Worm (Caenorhabditis elegans): Measurements from ENCODE around the gene C35A5.11.

The C35A5.11 gene

ce11 chrV:10532725-10533124 is 29.8 kb upstream of the C35A5.11 start, which contains the start of gene txt-10:
Gene txt-10 (minus strand): TSS chrV:10532825.
- TF ChIP-seq med-1 (GFP tag; optimal IDR thresholded peaks at IDR 0.05; ENCODE audit: insufficient read depth), result no peak
- no peak for TF ChIP-seq flt-1 (GFP tag; IDR thresholded peaks at IDR 0.05)
- TF ChIP-seq T22C8.4 (GFP tag; IDR thresholded peaks at IDR 0.05), result no peak
- TF ChIP-seq klf-2 (GFP tag; conservative IDR thresholded peaks at IDR 0.05), result no peak
- TF ChIP-seq tab-1 (GFP tag; IDR thresholded peaks at IDR 0.05), result no peak
- no peak for TF ChIP-seq ztf-23 (GFP tag; IDR thresholded peaks at IDR 0.05)
- no peak for TF ChIP-seq ztf-29 (GFP tag; IDR thresholded peaks at IDR 0.05)
- TF ChIP-seq cog-1 (tag; optimal IDR thresholded peaks at IDR 0.05), result no peak
- no peak for TF ChIP-seq ref-1 (GFP tag; conservative IDR thresholded peaks at IDR 0.05)

DNA sequence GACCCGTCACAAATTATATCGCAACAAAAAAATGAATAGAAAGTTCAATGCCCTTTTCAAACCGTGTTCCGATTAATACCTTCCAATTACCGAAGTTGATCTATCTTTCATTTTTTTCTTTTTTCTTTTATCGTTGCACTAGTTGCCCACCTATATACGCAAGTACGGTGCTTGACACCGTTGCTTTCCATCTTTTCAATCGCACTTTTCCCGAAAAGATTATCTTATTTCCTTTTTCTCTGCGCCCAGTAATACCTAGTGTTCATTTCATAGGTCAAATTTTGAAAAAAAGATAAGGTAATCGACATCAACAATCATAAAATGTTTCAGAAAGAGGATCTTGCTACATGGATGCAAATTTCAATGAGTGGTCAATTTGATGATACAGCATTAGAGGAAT is 26.7 kb upstream of the C35A5.11 start:
- TF ChIP-seq ztf-29 (GFP tag; IDR thresholded peaks at IDR 0.05) (no peak), ztf-23 (GFP tag; IDR thresholded peaks at IDR 0.05) (no peak), flt-1 (GFP tag; IDR thresholded peaks at IDR 0.05) (no peak), tab-1 (GFP tag; IDR thresholded peaks at IDR 0.05) (no peak), klf-2 (GFP tag; conservative IDR thresholded peaks at IDR 0.05) (no peak), T22C8.4 (GFP tag; IDR thresholded peaks at IDR 0.05) (no peak), ref-1 (GFP tag; conservative IDR thresholded peaks at IDR 0.05) (no peak), cog-1 (tag; optimal IDR thresholded peaks at IDR 0.05) (no peak), med-1 (GFP tag; optimal IDR thresholded peaks at IDR 0.05; ENCODE audit: insufficient read depth) (no peak)

- TF ChIP-seq flt-1 (GFP tag; IDR thresholded peaks at IDR 0.05), result no peak
- no peak for TF ChIP-seq klf-2 (GFP tag; conservative IDR thresholded peaks at IDR 0.05)
- no peak for TF ChIP-seq ztf-29 (GFP tag; IDR thresholded peaks at IDR 0.05)
- no peak for TF ChIP-seq cog-1 (tag; optimal IDR thresholded peaks at IDR 0.05)
- TF ChIP-seq tab-1 (GFP tag; IDR thresholded peaks at IDR 0.05), result no peak
- TF ChIP-seq T22C8.4 (GFP tag; IDR thresholded peaks at IDR 0.05), result no peak
- no peak for TF ChIP-seq ref-1 (GFP tag; conservative IDR thresholded peaks at IDR 0.05)
- TF ChIP-seq med-1 (GFP tag; optimal IDR thresholded peaks at IDR 0.05; ENCODE audit: insufficient read depth), result no peak
- no peak for TF ChIP-seq ztf-23 (GFP tag; IDR thresholded peaks at IDR 0.05)
Observed at ce11 chrV:10528500-10528899, 25.6 kb upstream of the C35A5.11 start, which contains the start of gene F25D1.3. Gene F25D1.3 (plus strand): TSS chrV:10528724.

- TF ChIP-seq ztf-23 (GFP tag; IDR thresholded peaks at IDR 0.05) (no peak), cog-1 (tag; optimal IDR thresholded peaks at IDR 0.05) (peak; percentile 3), klf-2 (GFP tag; conservative IDR thresholded peaks at IDR 0.05) (0 out of 2 replicates have a peak, but pooled peaks have one; percentile 27), flt-1 (GFP tag; IDR thresholded peaks at IDR 0.05) (peak; percentile 79; the same call in 1 of the 2 replicates)
Observed at ce11 chrV:10525902-10526301, 23.0 kb upstream of the C35A5.11 start, which contains the start of the genes C35A5.8 and hda-11. Gene C35A5.8 (minus strand): TSS chrV:10525908. Gene hda-11 (plus strand): TSS chrV:10526184.

DNA sequence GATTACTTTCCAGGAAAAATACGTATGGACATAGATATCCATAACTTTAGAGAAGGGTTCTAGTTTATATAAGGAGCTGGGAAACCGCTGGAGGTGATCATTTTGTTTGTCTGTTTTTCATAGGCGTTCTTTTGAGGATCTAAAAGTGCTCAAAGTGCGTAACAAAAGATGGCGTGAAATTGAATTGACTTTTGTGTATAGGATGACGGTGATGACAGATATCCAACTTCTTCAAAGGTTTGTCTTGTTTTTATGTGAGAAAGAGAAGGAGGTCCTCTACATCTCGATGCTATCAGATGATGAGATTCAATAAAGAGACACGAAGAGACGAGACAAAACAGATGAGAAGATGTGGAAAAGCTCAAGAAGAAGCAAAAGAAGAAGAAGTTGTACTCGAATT is 13.8 kb upstream of the C35A5.11 start:
- TF ChIP-seq ztf-29 (GFP tag; IDR thresholded peaks at IDR 0.05) (no peak), T22C8.4 (GFP tag; IDR thresholded peaks at IDR 0.05) (no peak), ref-1 (GFP tag; conservative IDR thresholded peaks at IDR 0.05) (no peak), flt-1 (GFP tag; IDR thresholded peaks at IDR 0.05) (no peak), klf-2 (GFP tag; conservative IDR thresholded peaks at IDR 0.05) (no peak), med-1 (GFP tag; optimal IDR thresholded peaks at IDR 0.05; ENCODE audit: insufficient read depth) (no peak), ztf-23 (GFP tag; IDR thresholded peaks at IDR 0.05) (no peak), cog-1 (tag; optimal IDR thresholded peaks at IDR 0.05) (no peak), tab-1 (GFP tag; IDR thresholded peaks at IDR 0.05) (no peak)

- TF ChIP-seq tab-1 (GFP tag; IDR thresholded peaks at IDR 0.05), result no peak
- no peak for TF ChIP-seq flt-1 (GFP tag; IDR thresholded peaks at IDR 0.05)
- TF ChIP-seq med-1 (GFP tag; optimal IDR thresholded peaks at IDR 0.05; ENCODE audit: insufficient read depth), result no peak
- no peak for TF ChIP-seq T22C8.4 (GFP tag; IDR thresholded peaks at IDR 0.05)
- TF ChIP-seq ztf-23 (GFP tag; IDR thresholded peaks at IDR 0.05), result no peak
- TF ChIP-seq klf-2 (GFP tag; conservative IDR thresholded peaks at IDR 0.05), result no peak
- no peak for TF ChIP-seq ztf-29 (GFP tag; IDR thresholded peaks at IDR 0.05)
- TF ChIP-seq cog-1 (tag; optimal IDR thresholded peaks at IDR 0.05), result no peak
- TF ChIP-seq ref-1 (GFP tag; conservative IDR thresholded peaks at IDR 0.05), result no peak
Observed at ce11 chrV:10514271-10514670, 11.4 kb upstream of the C35A5.11 start, which contains the start of gene dmsr-8. Gene dmsr-8 (minus strand): TSS chrV:10514371.

DNA sequence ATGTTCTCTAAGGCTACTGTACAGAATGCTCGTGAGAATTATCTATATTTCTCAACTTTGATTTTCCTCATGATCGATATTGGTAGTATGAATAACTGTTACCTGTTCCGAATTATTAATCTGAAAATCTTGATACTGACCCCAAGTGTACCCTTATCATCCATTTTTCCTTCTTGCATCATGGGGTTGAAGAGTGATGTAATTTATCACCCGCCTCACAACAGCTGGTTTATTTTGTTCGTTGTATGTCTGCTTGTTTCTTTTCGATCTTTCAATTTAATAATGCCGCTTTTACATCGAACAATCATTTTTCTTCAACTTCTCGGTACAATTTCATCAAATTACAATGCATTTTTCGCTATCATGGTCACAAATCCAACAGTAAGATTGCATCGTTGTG is 5.9 kb upstream of the C35A5.11 start, which contains the start of gene C35A5.6:
TSS of gene C35A5.6 (plus strand) at position 283 of the 400 bp plus-strand sequence.
- no peak for TF ChIP-seq flt-1 (GFP tag; IDR thresholded peaks at IDR 0.05)
- no peak for TF ChIP-seq tab-1 (GFP tag; IDR thresholded peaks at IDR 0.05)
- TF ChIP-seq cog-1 (tag; optimal IDR thresholded peaks at IDR 0.05), result no peak
- no peak for TF ChIP-seq med-1 (GFP tag; optimal IDR thresholded peaks at IDR 0.05; ENCODE audit: insufficient read depth)

DNA sequence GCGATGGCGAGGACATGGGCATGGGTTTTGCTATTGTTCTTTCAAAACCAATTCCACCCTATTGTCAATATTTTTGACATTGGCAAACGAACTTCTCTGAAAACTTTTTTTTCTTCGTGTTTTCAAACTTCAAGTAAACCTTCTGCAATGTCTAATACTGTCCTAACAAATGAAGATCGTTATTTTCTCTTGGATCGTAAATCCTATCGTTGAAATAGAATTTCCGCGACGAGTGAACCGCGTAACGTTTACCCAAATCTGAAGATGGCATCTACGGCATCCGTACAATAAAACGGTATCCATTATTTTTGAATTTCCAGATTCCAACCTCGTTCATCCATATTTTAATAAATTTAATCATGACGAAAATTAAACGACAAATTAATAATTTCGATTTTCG is 2.6 kb upstream of the C35A5.11 start, which contains the start of gene C35A5.5:
TSS of gene C35A5.5 (plus strand) at position 301 of the 400 bp plus-strand sequence.
- TF ChIP-seq cog-1 (tag; optimal IDR thresholded peaks at IDR 0.05), result no peak
- TF ChIP-seq ztf-29 (GFP tag; IDR thresholded peaks at IDR 0.05), result no peak
- TF ChIP-seq klf-2 (GFP tag; conservative IDR thresholded peaks at IDR 0.05), result no peak
- no peak for TF ChIP-seq med-1 (GFP tag; optimal IDR thresholded peaks at IDR 0.05; ENCODE audit: insufficient read depth)
- TF ChIP-seq tab-1 (GFP tag; IDR thresholded peaks at IDR 0.05), result no peak
- no peak for TF ChIP-seq ztf-23 (GFP tag; IDR thresholded peaks at IDR 0.05)
- TF ChIP-seq ref-1 (GFP tag; conservative IDR thresholded peaks at IDR 0.05), result no peak
- no peak for TF ChIP-seq T22C8.4 (GFP tag; IDR thresholded peaks at IDR 0.05)
- TF ChIP-seq flt-1 (GFP tag; IDR thresholded peaks at IDR 0.05), result no peak

DNA sequence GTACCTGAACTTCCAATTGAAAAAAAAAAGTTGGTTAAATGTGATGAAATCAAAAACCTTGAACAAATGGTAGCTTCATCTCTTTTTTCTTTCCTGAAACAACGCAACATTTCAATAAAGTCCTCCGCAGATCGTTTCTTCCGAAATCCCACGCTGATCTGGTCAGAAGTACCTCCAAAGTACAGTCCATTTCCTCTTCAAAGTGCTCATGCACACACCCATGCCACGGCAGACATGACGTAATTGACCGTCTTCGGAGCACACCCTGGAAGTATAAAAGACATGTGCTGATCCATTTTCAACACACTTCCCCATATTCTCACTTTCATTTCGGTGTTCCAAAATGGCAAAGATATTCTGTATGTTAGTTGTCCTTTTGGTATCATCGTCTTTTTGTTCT is 982 bp upstream of the C35A5.11 start, which contains the start of gene C35A5.10:
TSS of gene C35A5.10 (plus strand) at position 301 of the 400 bp plus-strand sequence.
- no peak for TF ChIP-seq klf-2 (GFP tag; conservative IDR thresholded peaks at IDR 0.05)
- no peak for TF ChIP-seq tab-1 (GFP tag; IDR thresholded peaks at IDR 0.05)
- TF ChIP-seq flt-1 (GFP tag; IDR thresholded peaks at IDR 0.05), result no peak
- TF ChIP-seq T22C8.4 (GFP tag; IDR thresholded peaks at IDR 0.05), result no peak
- no peak for TF ChIP-seq ref-1 (GFP tag; conservative IDR thresholded peaks at IDR 0.05)
- no peak for TF ChIP-seq med-1 (GFP tag; optimal IDR thresholded peaks at IDR 0.05; ENCODE audit: insufficient read depth)
- no peak for TF ChIP-seq ztf-23 (GFP tag; IDR thresholded peaks at IDR 0.05)
- TF ChIP-seq ztf-29 (GFP tag; IDR thresholded peaks at IDR 0.05), result no peak
- no peak for TF ChIP-seq cog-1 (tag; optimal IDR thresholded peaks at IDR 0.05)

- no peak for TF ChIP-seq med-1 (GFP tag; optimal IDR thresholded peaks at IDR 0.05; ENCODE audit: insufficient read depth)
- TF ChIP-seq ztf-29 (GFP tag; IDR thresholded peaks at IDR 0.05), result no peak
- no peak for TF ChIP-seq ztf-23 (GFP tag; IDR thresholded peaks at IDR 0.05)
- TF ChIP-seq flt-1 (GFP tag; IDR thresholded peaks at IDR 0.05), result no peak
- no peak for TF ChIP-seq tab-1 (GFP tag; IDR thresholded peaks at IDR 0.05)
- TF ChIP-seq ref-1 (GFP tag; conservative IDR thresholded peaks at IDR 0.05), result no peak
- TF ChIP-seq T22C8.4 (GFP tag; IDR thresholded peaks at IDR 0.05), result no peak
- TF ChIP-seq cog-1 (tag; optimal IDR thresholded peaks at IDR 0.05), result no peak
- TF ChIP-seq klf-2 (GFP tag; conservative IDR thresholded peaks at IDR 0.05), result no peak
Observed at ce11 chrV:10501295-10501694, 1.6 kb downstream of the C35A5.11 start, which contains the start of gene C35A5.3. Gene C35A5.3 (minus strand): TSS chrV:10501395.

Data from whole organism, midembryonic.